Fruit fly (Drosophila melanogaster) whole organism, embryonic: Measurements from ENCODE around the gene CG15431.

Source experiments
- Aef1 ChIP-seq: fragments of 200-800 bp; sonication (Bioruptor generic); IDR thresholded peaks from 3 replicates; pipeline ENCODE4 v1.3.6; 2022; ENCODE audit warnings: missing biosample characterization, missing genetic modification characterization
- Antp ChIP-seq: fragments of 200-800 bp; sonication (Bioruptor generic); optimal IDR thresholded peaks from 3 replicates; lab custom pipeline; 2016; ENCODE audit warnings: missing biosample characterization, missing genetic modification characterization
- Atf-2 ChIP-seq: fragments of 200-800 bp; sonication (Bioruptor generic); optimal IDR thresholded peaks from 2 replicates; lab custom pipeline; 2016; ENCODE audit warnings: missing biosample characterization, missing genetic modification characterization
- Atf6 ChIP-seq: fragments of 200-800 bp; sonication (Bioruptor generic); IDR thresholded peaks from 2 replicates; pipeline ENCODE4 v1.3.6; 2022; ENCODE audit warnings: missing biosample characterization, missing genetic modification characterization
- BtbVII ChIP-seq: fragments of 200-800 bp; sonication (Bioruptor generic); optimal IDR thresholded peaks from 3 replicates; lab custom pipeline; 2017; ENCODE audit warnings: missing biosample characterization, mild to moderate bottlenecking, missing genetic modification characterization
- CG11247 ChIP-seq: fragments of 200-800 bp; sonication (Bioruptor generic); IDR thresholded peaks from 2 replicates; pipeline ENCODE4 v1.3.6; 2022; ENCODE audit warnings: missing biosample characterization, missing genetic modification characterization
- CG12071 ChIP-seq: fragments of 200-800 bp; sonication (Bioruptor generic); optimal IDR thresholded peaks from 3 replicates; lab custom pipeline; 2018; ENCODE audit warnings: missing biosample characterization, mild to moderate bottlenecking, missing genetic modification characterization
- CG12155 ChIP-seq: fragments of 200-800 bp; sonication (Bioruptor generic); optimal IDR thresholded peaks from 3 replicates; lab custom pipeline; 2016; ENCODE audit warnings: missing biosample characterization, missing genetic modification characterization
- CG12219 ChIP-seq: fragments of 200-800 bp; sonication (Bioruptor generic); optimal IDR thresholded peaks from 3 replicates; lab custom pipeline; 2018; ENCODE audit warnings: missing biosample characterization, mild to moderate bottlenecking, missing genetic modification characterization
- CG14014 ChIP-seq: fragments of 200-800 bp; sonication (Bioruptor generic); IDR thresholded peaks from 2 replicates; pipeline ENCODE4 v1.3.6; 2022; ENCODE audit warnings: missing biosample characterization, missing genetic modification characterization
- CG16863 ChIP-seq: fragments of 200-800 bp; sonication (Bioruptor generic); optimal IDR thresholded peaks from 3 replicates; lab custom pipeline; 2016; ENCODE audit warnings: missing biosample characterization, missing genetic modification characterization
- CG18619 ChIP-seq: fragments of 200-800 bp; sonication (Bioruptor generic); optimal IDR thresholded peaks from 3 replicates; lab custom pipeline; 2017; ENCODE audit warnings: missing biosample characterization, mild to moderate bottlenecking, missing genetic modification characterization
- CG2129 ChIP-seq: fragments of 200-800 bp; sonication (Bioruptor generic); IDR thresholded peaks from 2 replicates; pipeline ENCODE4 v1.3.6; 2022; ENCODE audit warnings: missing biosample characterization, missing genetic modification characterization; ENCODE audit not compliant: partially characterized antibody
- CG31224 ChIP-seq: fragments of 200-800 bp; sonication (Bioruptor generic); IDR thresholded peaks from 2 replicates; pipeline ENCODE4 v1.3.6; 2022; ENCODE audit warnings: missing biosample characterization, missing genetic modification characterization
- CG4730 ChIP-seq: fragments of 200-800 bp; sonication (Bioruptor generic); IDR thresholded peaks from 2 replicates; pipeline ENCODE4 v1.3.6; 2022; ENCODE audit warnings: missing biosample characterization, missing genetic modification characterization
- CG5245 ChIP-seq: fragments of 200-800 bp; sonication (Bioruptor generic); optimal IDR thresholded peaks from 3 replicates; lab custom pipeline; 2016; ENCODE audit warnings: missing biosample characterization, missing genetic modification characterization
- CG6175 ChIP-seq: fragments of 200-800 bp; sonication (Bioruptor generic); IDR thresholded peaks from 3 replicates; pipeline ENCODE4 v1.3.6; 2022; ENCODE audit warnings: missing biosample characterization, missing genetic modification characterization
- CG6272 ChIP-seq: fragments of 200-800 bp; sonication (Bioruptor generic); IDR thresholded peaks from 2 replicates; pipeline ENCODE4 v1.3.6; 2022; ENCODE audit warnings: missing biosample characterization, missing genetic modification characterization
- CG9932 ChIP-seq: fragments of 200-800 bp; sonication (Bioruptor generic); IDR thresholded peaks from 2 replicates; pipeline ENCODE4 v1.3.6; 2022; ENCODE audit warnings: missing biosample characterization, missing genetic modification characterization
- Camta ChIP-seq: fragments of 200-800 bp; sonication (Bioruptor generic); optimal IDR thresholded peaks from 2 replicates; lab custom pipeline; 2016; ENCODE audit warnings: missing biosample characterization, missing genetic modification characterization
- D19A ChIP-seq: fragments of 200-800 bp; optimal IDR thresholded peaks from 3 replicates; lab custom pipeline; 2019; ENCODE audit warnings: missing biosample characterization, mild to moderate bottlenecking, missing genetic modification characterization, moderate library complexity
- D19B ChIP-seq: fragments of 200-800 bp; sonication (Bioruptor generic); optimal IDR thresholded peaks from 2 replicates; lab custom pipeline; 2017; ENCODE audit warnings: missing biosample characterization, mild to moderate bottlenecking, missing genetic modification characterization
- ERR ChIP-seq: fragments of 200-800 bp; sonication (Bioruptor generic); optimal IDR thresholded peaks from 2 replicates; lab custom pipeline; 2016; ENCODE audit warnings: missing biosample characterization, missing genetic modification characterization
- HmgD ChIP-seq: fragments of 200-800 bp; sonication (Bioruptor generic); optimal IDR thresholded peaks from 3 replicates; lab custom pipeline; 2016; ENCODE audit warnings: missing biosample characterization, missing genetic modification characterization
- Hr78 ChIP-seq, 2 experiments: fragments of 200-800 bp in 1 of 2; fragments of >200 bp in 1 of 2; sonication (Bioruptor generic) in 1 of 2; optimal IDR thresholded peaks; 2 replicates each; lab custom pipeline; 2017 to 2019; ENCODE audit warnings: missing biosample characterization in 2 of 2, missing genetic modification characterization in 2 of 2, mild to moderate bottlenecking in 1 of 2, moderate library complexity in 1 of 2
- Lpt ChIP-seq: fragments of >200 bp; optimal IDR thresholded peaks from 2 replicates; lab custom pipeline; 2018; ENCODE audit warnings: missing biosample characterization, missing genetic modification characterization
- NC2β ChIP-seq: fragments of 200-800 bp; sonication (Bioruptor generic); optimal IDR thresholded peaks from 2 replicates; lab custom pipeline; 2016; ENCODE audit warnings: missing biosample characterization, missing genetic modification characterization
- Sox102F ChIP-seq: fragments of 200-800 bp; sonication (Bioruptor generic); optimal IDR thresholded peaks from 2 replicates; lab custom pipeline; 2018; ENCODE audit warnings: missing biosample characterization, mild to moderate bottlenecking, missing genetic modification characterization, moderate library complexity
- Sry-β ChIP-seq: fragments of 200-800 bp; sonication (Bioruptor generic); optimal IDR thresholded peaks from 2 replicates; lab custom pipeline; 2018; ENCODE audit warnings: missing biosample characterization, mild to moderate bottlenecking, missing genetic modification characterization, moderate library complexity
- ac ChIP-seq: fragments of 200-800 bp; sonication (Bioruptor generic); optimal IDR thresholded peaks from 3 replicates; lab custom pipeline; 2017; ENCODE audit warnings: missing biosample characterization, mild to moderate bottlenecking, missing genetic modification characterization
- aop ChIP-seq: fragments of 200-800 bp; sonication (Bioruptor generic); IDR thresholded peaks from 2 replicates; pipeline ENCODE4 v1.3.6; 2022; ENCODE audit warnings: missing biosample characterization, missing genetic modification characterization
- dati ChIP-seq: fragments of 200-800 bp; sonication (Bioruptor generic); IDR thresholded peaks from 2 replicates; pipeline ENCODE4 v1.3.6; 2022; ENCODE audit warnings: missing biosample characterization, missing genetic modification characterization
- dimm ChIP-seq: fragments of 200-800 bp; sonication (Bioruptor generic); IDR thresholded peaks from 2 replicates; pipeline ENCODE4 v1.3.6; 2022; ENCODE audit warnings: missing biosample characterization, missing genetic modification characterization
- dmrt11E ChIP-seq: fragments of 200-800 bp; sonication (Bioruptor generic); optimal IDR thresholded peaks from 3 replicates; lab custom pipeline; 2018; ENCODE audit warnings: missing biosample characterization, mild to moderate bottlenecking, missing genetic modification characterization, moderate library complexity
- eyg ChIP-seq: fragments of 200-800 bp; sonication (Bioruptor generic); optimal IDR thresholded peaks from 3 replicates; lab custom pipeline; 2016; ENCODE audit warnings: missing biosample characterization, missing genetic modification characterization
- knrl ChIP-seq: fragments of 200-800 bp; sonication (Bioruptor generic); IDR thresholded peaks from 3 replicates; pipeline ENCODE4 v1.3.6; 2022; ENCODE audit warnings: missing biosample characterization, missing genetic modification characterization; ENCODE audit not compliant: partially characterized antibody
- lab ChIP-seq: fragments of 200-800 bp; sonication (Bioruptor generic); optimal IDR thresholded peaks from 3 replicates; lab custom pipeline; 2017; ENCODE audit warnings: missing biosample characterization, missing genetic modification characterization, mild to moderate bottlenecking, moderate library complexity, missing genetic modification reagents
- lilli ChIP-seq: fragments of 200-800 bp; sonication (Bioruptor generic); optimal IDR thresholded peaks from 3 replicates; lab custom pipeline; 2016; ENCODE audit warnings: missing biosample characterization, missing genetic modification characterization
- lmd ChIP-seq: fragments of 200-800 bp; sonication (Bioruptor generic); IDR thresholded peaks from 2 replicates; pipeline ENCODE4 v1.3.6; 2022; ENCODE audit warnings: missing biosample characterization, missing genetic modification characterization
- lola ChIP-seq, 3 experiments: fragments of >200 bp in 2 of 3; fragments of 200-800 bp in 1 of 3; sonication (Bioruptor generic) in 1 of 3; optimal IDR thresholded peaks; 2 replicates each; lab custom pipeline; 2017 to 2019; ENCODE audit warnings: missing biosample characterization in 3 of 3, missing genetic modification characterization in 3 of 3, mild to moderate bottlenecking in 1 of 3, moderate library complexity in 1 of 3
- odd ChIP-seq: fragments of 200-800 bp; sonication (Bioruptor generic); optimal IDR thresholded peaks from 2 replicates; lab custom pipeline; 2017; ENCODE audit warnings: missing biosample characterization, mild to moderate bottlenecking, missing genetic modification characterization
- pb ChIP-seq: fragments of 200-800 bp; sonication (Bioruptor generic); optimal IDR thresholded peaks from 3 replicates; lab custom pipeline; 2016; ENCODE audit warnings: missing biosample characterization, missing genetic modification characterization
- pum ChIP-seq: fragments of 200-800 bp; sonication (Bioruptor generic); optimal IDR thresholded peaks from 2 replicates; lab custom pipeline; 2016; ENCODE audit warnings: missing biosample characterization, missing genetic modification characterization
- salm ChIP-seq: fragments of 200-800 bp; sonication (Bioruptor generic); optimal IDR thresholded peaks from 2 replicates; lab custom pipeline; 2018; ENCODE audit warnings: missing biosample characterization, mild to moderate bottlenecking, missing genetic modification characterization
- stc ChIP-seq: fragments of 200-800 bp; sonication (Bioruptor generic); IDR thresholded peaks from 2 replicates; pipeline ENCODE4 v1.3.6; 2022; ENCODE audit warnings: missing biosample characterization, missing genetic modification characterization
- stwl ChIP-seq: fragments of 200-800 bp; sonication (Bioruptor generic); optimal IDR thresholded peaks from 3 replicates; lab custom pipeline; 2018; ENCODE audit warnings: missing biosample characterization, mild to moderate bottlenecking, missing genetic modification characterization, moderate library complexity
- tgo ChIP-seq: fragments of 200-800 bp; sonication (Bioruptor generic); IDR thresholded peaks from 3 replicates; pipeline ENCODE4 v1.3.6; 2022; ENCODE audit warnings: missing biosample characterization, missing genetic modification characterization
- tio ChIP-seq: fragments of 200-800 bp; sonication (Bioruptor generic); optimal IDR thresholded peaks from 2 replicates; lab custom pipeline; 2017; ENCODE audit warnings: missing biosample characterization, missing genetic modification characterization, inconsistent platforms
- trem ChIP-seq: fragments of 200-800 bp; optimal IDR thresholded peaks from 3 replicates; lab custom pipeline; 2019; ENCODE audit warnings: missing biosample characterization, mild to moderate bottlenecking, missing genetic modification characterization, moderate library complexity
- unpg ChIP-seq: fragments of 200-800 bp; sonication (Bioruptor generic); optimal IDR thresholded peaks from 3 replicates; lab custom pipeline; 2018; ENCODE audit warnings: missing biosample characterization, mild to moderate bottlenecking, missing genetic modification characterization, moderate library complexity
- wor ChIP-seq: fragments of 200-800 bp; sonication (Bioruptor generic); IDR thresholded peaks from 2 replicates; pipeline ENCODE4 v1.3.6; 2022; ENCODE audit warnings: missing biosample characterization, missing genetic modification characterization
- zen ChIP-seq: fragments of 200-800 bp; sonication (Bioruptor generic); optimal IDR thresholded peaks from 3 replicates; lab custom pipeline; 2018; ENCODE audit warnings: missing biosample characterization, mild to moderate bottlenecking, missing genetic modification characterization, moderate library complexity
- zfh2 ChIP-seq: fragments of 200-800 bp; sonication (Bioruptor generic); optimal IDR thresholded peaks from 2 replicates; lab custom pipeline; 2016; ENCODE audit warnings: missing biosample characterization, missing genetic modification characterization

CG15431 gene

dm6 chr2L:4463323-4463722 lies 22.2 kb upstream of the CG15431 start, which contains the start of the genes CG15443 and Paris (continued):
- TF ChIP-seq Atf-2 (GFP tag; lab: Kevin White, UChicago) (no peak), dmrt11E (no peak), CG11247 (GFP tag; lab: Robert Waterston, UW) (no peak), CG18619 (GFP tag; lab: Kevin White, UChicago) (no peak), CG9932 (GFP tag; lab: Robert Waterston, UW) (no peak), CG2129 (no peak), stwl (peak; percentile 97), salm (no peak), eyg (GFP tag; lab: Kevin White, UChicago) (no peak), dati (no peak), Hr78 (GFP tag; optimal IDR thresholded peaks at IDR 0.05; lab: Kevin White, UChicago) (no peak), ac (GFP tag; lab: Kevin White, UChicago) (no peak), CG31224 (GFP tag; lab: Robert Waterston, UW) (no peak), zen (tag; lab: Kevin White, UChicago) (peak; percentile 50), Camta (no peak), knrl (GFP tag; lab: Robert Waterston, UW) (peak; percentile 68; the same call in 2 of the 3 replicates), CG6175 (GFP tag; lab: Robert Waterston, UW) (no peak), Lpt (no peak), CG12219 (no peak), lola (GFP tag; optimal IDR thresholded peaks at IDR 0.05; lab: Kevin White, UChicago) (no peak), pb (GFP tag; lab: Kevin White, UChicago) (no peak), pum (GFP tag; lab: Kevin White, UChicago) (no peak), CG14014 (GFP tag; lab: Robert Waterston, UW) (no peak), lab (GFP tag; lab: Kevin White, UChicago) (peak; percentile 35), tgo (GFP tag; lab: Robert Waterston, UW) (no peak), Antp (no peak), CG12155 (no peak), Aef1 (GFP tag; lab: Robert Waterston, UW) (no peak), D19B (no peak), aop (GFP tag; lab: Robert Waterston, UW) (no peak), Atf6 (GFP tag; lab: Robert Waterston, UW) (no peak), Sry-β (GFP tag; lab: Kevin White, UChicago) (peak; percentile 2), D19A (tag; lab: Kevin White, UChicago) (no peak), stc (GFP tag; lab: Robert Waterston, UW) (no peak), dimm (GFP tag; lab: Robert Waterston, UW) (no peak), CG6272 (no peak), lmd (GFP tag; lab: Robert Waterston, UW) (no peak), tio (GFP tag; lab: Kevin White, UChicago) (no peak), CG5245 (no peak), CG4730 (no peak), HmgD (GFP tag; lab: Kevin White, UChicago) (no peak), CG16863 (GFP tag; lab: Kevin White, UChicago) (no peak), zfh2 (GFP tag; lab: Kevin White, UChicago) (no peak), NC2β (GFP tag; lab: Kevin White, UChicago) (no peak), odd (GFP tag; lab: Kevin White, UChicago) (no peak), ERR (GFP tag; lab: Kevin White, UChicago) (no peak), CG12071 (GFP tag; lab: Kevin White, UChicago) (no peak), wor (no peak), trem (tag; lab: Kevin White, UChicago) (peak; percentile 55), lilli (no peak), BtbVII (GFP tag; lab: Kevin White, UChicago) (peak; percentile 17), Sox102F (no peak), unpg (GFP tag; lab: Kevin White, UChicago) (no peak)
